Worm (Caenorhabditis elegans): ENCODE results near the gene sre-6.

DNA sequence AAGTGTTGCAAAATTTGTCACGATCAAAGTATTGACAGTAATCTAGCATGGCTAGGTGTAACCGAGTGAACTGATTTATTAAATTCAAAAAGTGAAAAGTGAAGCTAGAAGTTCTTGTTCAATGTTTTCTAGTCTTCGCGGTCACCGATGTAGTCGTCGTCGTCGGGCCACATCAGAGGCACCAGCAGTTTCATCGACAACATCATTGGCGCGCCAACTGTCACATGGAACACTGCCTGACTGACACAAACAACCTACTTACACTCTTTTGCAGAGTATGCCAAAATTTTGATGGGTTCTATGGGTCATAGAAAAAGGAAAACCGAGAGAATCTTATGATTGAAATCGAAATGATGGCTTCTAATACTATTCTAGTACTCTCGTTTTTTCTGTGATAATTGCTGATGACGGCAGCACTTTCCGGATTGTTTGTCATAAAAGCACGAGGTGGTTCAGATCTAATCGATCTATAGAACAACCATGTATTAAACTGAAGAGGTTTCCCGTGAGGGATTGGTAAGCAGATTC is 37.1 kb downstream of the sre-6 start:
- peak; percentile 10 for TF ChIP-seq lin-14 (GFP tag; optimal IDR thresholded peaks at IDR 0.05)
- peak; percentile 53 for TF ChIP-seq blmp-1 (tag; optimal IDR thresholded peaks at IDR 0.05)
- no peak for TF ChIP-seq elt-3 (tag; optimal IDR thresholded peaks at IDR 0.05)
- no peak for TF ChIP-seq unc-98 (GFP tag; IDR thresholded peaks at IDR 0.05)
- no peak for TF ChIP-seq lsy-2 (tag; optimal IDR thresholded peaks at IDR 0.05)
- no peak for TF ChIP-seq unc-30 (tag; optimal IDR thresholded peaks at IDR 0.05)
- no peak for TF ChIP-seq fos-1 (tag; optimal IDR thresholded peaks at IDR 0.05)
- no peak for TF ChIP-seq ztf-11 (tag; optimal IDR thresholded peaks at IDR 0.05)
- no peak for TF ChIP-seq ceh-88 (GFP tag; IDR thresholded peaks at IDR 0.05)
- TF ChIP-seq lin-13 (GFP tag; optimal IDR thresholded peaks at IDR 0.05): no peak
